Fruit fly (Drosophila melanogaster) whole organism, prepupa: Measurements from ENCODE around the gene FASN1.

Source experiments
- Blimp-1 ChIP-seq: fragments of 200-800 bp; sonication (Bioruptor generic); optimal IDR thresholded peaks from 3 replicates; lab custom pipeline; 2017; ENCODE audit warnings: missing biosample characterization, missing genetic modification characterization, mild to moderate bottlenecking, moderate library complexity, missing genetic modification reagents
- CG10631 ChIP-seq: fragments of 200-800 bp; sonication (Bioruptor generic); optimal IDR thresholded peaks from 2 replicates; lab custom pipeline; 2016; ENCODE audit warnings: missing biosample characterization, missing genetic modification characterization
- CG11294 ChIP-seq: fragments of 200-800 bp; sonication (Bioruptor generic); IDR thresholded peaks from 2 replicates; pipeline ENCODE4 v1.3.6; 2022; ENCODE audit warnings: missing biosample characterization, missing genetic modification characterization
- CG11762 ChIP-seq: fragments of 200-800 bp; sonication (Bioruptor generic); optimal IDR thresholded peaks from 3 replicates; lab custom pipeline; 2016; ENCODE audit warnings: missing biosample characterization, missing genetic modification characterization; ENCODE audit not compliant: insufficient read depth
- CG11902 ChIP-seq: fragments of 200-800 bp; sonication (Bioruptor generic); optimal IDR thresholded peaks from 3 replicates; lab custom pipeline; 2016; ENCODE audit warnings: missing biosample characterization, missing genetic modification characterization
- CG15336 ChIP-seq: fragments of 200-800 bp; sonication (Bioruptor generic); IDR thresholded peaks from 2 replicates; pipeline ENCODE4 v1.3.6; 2022; ENCODE audit warnings: missing biosample characterization, missing genetic modification characterization
- CG1621 ChIP-seq: fragments of 200-800 bp; sonication (Bioruptor generic); optimal IDR thresholded peaks from 3 replicates; lab custom pipeline; 2018; ENCODE audit warnings: missing biosample characterization, mild to moderate bottlenecking, missing genetic modification characterization
- CG16779 ChIP-seq: fragments of 200-800 bp; sonication (Bioruptor generic); optimal IDR thresholded peaks from 3 replicates; lab custom pipeline; 2017; ENCODE audit warnings: missing biosample characterization, mild to moderate bottlenecking, missing genetic modification characterization
- CG3032 ChIP-seq: fragments of 200-800 bp; optimal IDR thresholded peaks from 2 replicates; lab custom pipeline; 2019; ENCODE audit warnings: missing biosample characterization, mild to moderate bottlenecking, missing genetic modification characterization, moderate library complexity
- CG31627 ChIP-seq: fragments of 200-800 bp; sonication (Bioruptor generic); optimal IDR thresholded peaks from 3 replicates; lab custom pipeline; 2016; ENCODE audit warnings: missing biosample characterization, missing genetic modification characterization
- CG32006 ChIP-seq: fragments of 200-800 bp; sonication (Bioruptor generic); optimal IDR thresholded peaks from 3 replicates; lab custom pipeline; 2017; ENCODE audit warnings: missing biosample characterization, mild to moderate bottlenecking, missing genetic modification characterization
- CG34406 ChIP-seq: fragments of 200-800 bp; sonication (Bioruptor generic); optimal IDR thresholded peaks from 3 replicates; lab custom pipeline; 2016; ENCODE audit warnings: missing biosample characterization, missing genetic modification characterization
- CG3919 ChIP-seq: fragments of 200-800 bp; sonication (Bioruptor generic); optimal IDR thresholded peaks from 3 replicates; lab custom pipeline; 2016; ENCODE audit warnings: missing biosample characterization, missing genetic modification characterization
- CG6276 ChIP-seq: fragments of 200-800 bp; sonication (Bioruptor generic); optimal IDR thresholded peaks from 2 replicates; lab custom pipeline; 2017; ENCODE audit warnings: missing biosample characterization, mild to moderate bottlenecking, missing genetic modification characterization
- CG6792 ChIP-seq: fragments of 200-800 bp; sonication (Bioruptor generic); optimal IDR thresholded peaks from 3 replicates; lab custom pipeline; 2016; ENCODE audit warnings: missing biosample characterization, missing genetic modification characterization
- CG6808 ChIP-seq: fragments of 200-800 bp; sonication (Bioruptor generic); optimal IDR thresholded peaks from 3 replicates; lab custom pipeline; 2017; ENCODE audit warnings: missing biosample characterization, missing genetic modification characterization, mild to moderate bottlenecking, moderate library complexity, missing genetic modification reagents
- CG6854 ChIP-seq: fragments of 200-800 bp; sonication (Bioruptor generic); optimal IDR thresholded peaks from 2 replicates; lab custom pipeline; 2017; ENCODE audit warnings: missing biosample characterization, mild to moderate bottlenecking, missing genetic modification characterization
- CG7368 ChIP-seq: fragments of 200-800 bp; sonication (Bioruptor generic); optimal IDR thresholded peaks from 3 replicates; lab custom pipeline; 2016; ENCODE audit warnings: missing biosample characterization, missing genetic modification characterization
- CG8119 ChIP-seq: fragments of 200-800 bp; sonication (Bioruptor generic); IDR thresholded peaks from 3 replicates; pipeline ENCODE4 v1.3.6; 2022; ENCODE audit warnings: missing biosample characterization, missing genetic modification characterization
- CG8319 ChIP-seq: fragments of 200-800 bp; sonication (Bioruptor generic); optimal IDR thresholded peaks from 3 replicates; lab custom pipeline; 2016; ENCODE audit warnings: missing biosample characterization, missing genetic modification characterization
- CG8632 ChIP-seq: fragments of 200-800 bp; sonication (Bioruptor generic); optimal IDR thresholded peaks from 3 replicates; lab custom pipeline; 2016; ENCODE audit warnings: missing biosample characterization, missing genetic modification characterization
- Eip75B ChIP-seq: fragments of 200-800 bp; sonication (Bioruptor generic); optimal IDR thresholded peaks from 3 replicates; lab custom pipeline; 2016; ENCODE audit warnings: missing biosample characterization, missing genetic modification characterization
- Eip78C ChIP-seq: fragments of 200-800 bp; sonication (Bioruptor generic); peaks from one replicate; lab custom pipeline; 2016; ENCODE audit warnings: missing biosample characterization, missing genetic modification characterization
- Eip93F ChIP-seq: fragments of 200-800 bp; sonication (Bioruptor generic); optimal IDR thresholded peaks from 2 replicates; lab custom pipeline; 2016; ENCODE audit warnings: missing biosample characterization, mild to moderate bottlenecking, missing genetic modification characterization
- Ets21C ChIP-seq: fragments of 200-800 bp; sonication (Bioruptor generic); optimal IDR thresholded peaks from 3 replicates; lab custom pipeline; 2016; ENCODE audit warnings: missing biosample characterization, missing genetic modification characterization
- Ets96B ChIP-seq: fragments of 200-800 bp; optimal IDR thresholded peaks from 2 replicates; lab custom pipeline; 2019; ENCODE audit warnings: missing biosample characterization, mild to moderate bottlenecking, missing genetic modification characterization, moderate library complexity
- Gug ChIP-seq: fragments of 200-800 bp; sonication (Bioruptor generic); IDR thresholded peaks from 2 replicates; pipeline ENCODE4 v1.3.6; 2022; ENCODE audit warnings: missing biosample characterization, missing genetic modification characterization
- Hr38 ChIP-seq: sonication (Bioruptor generic); optimal IDR thresholded peaks from 2 replicates; lab custom pipeline; 2016; ENCODE audit warnings: missing biosample characterization, missing genetic modification characterization
- Hr39 ChIP-seq: fragments of 200-800 bp; sonication (Bioruptor generic); optimal IDR thresholded peaks from 2 replicates; lab custom pipeline; 2016; ENCODE audit warnings: missing biosample characterization, missing genetic modification characterization
- Hr4 ChIP-seq: fragments of 200-800 bp; sonication (Bioruptor generic); optimal IDR thresholded peaks from 3 replicates; lab custom pipeline; 2016; ENCODE audit warnings: missing biosample characterization, missing genetic modification characterization
- Lpt ChIP-seq: fragments of 200-800 bp; sonication (Bioruptor generic); optimal IDR thresholded peaks from 3 replicates; lab custom pipeline; 2016; ENCODE audit warnings: missing biosample characterization, missing genetic modification characterization
- OdsH ChIP-seq: fragments of 200-800 bp; sonication (Bioruptor generic); optimal IDR thresholded peaks from 3 replicates; lab custom pipeline; 2016; ENCODE audit warnings: missing biosample characterization, missing genetic modification characterization
- Smox ChIP-seq: fragments of 200-800 bp; sonication (Bioruptor generic); optimal IDR thresholded peaks from 3 replicates; lab custom pipeline; 2016; ENCODE audit warnings: missing biosample characterization, missing genetic modification characterization
- Sox14 ChIP-seq: fragments of 200-800 bp; sonication (Bioruptor generic); optimal IDR thresholded peaks from 3 replicates; lab custom pipeline; 2016; ENCODE audit warnings: missing biosample characterization, missing genetic modification characterization
- Sox15 ChIP-seq: fragments of 200-800 bp; sonication (Bioruptor generic); optimal IDR thresholded peaks from 3 replicates; lab custom pipeline; 2016; ENCODE audit warnings: missing biosample characterization, missing genetic modification characterization
- achi ChIP-seq: fragments of 200-800 bp; sonication (Bioruptor generic); optimal IDR thresholded peaks from 3 replicates; lab custom pipeline; 2016; ENCODE audit warnings: missing biosample characterization, missing genetic modification characterization
- acj6 ChIP-seq: fragments of 200-800 bp; sonication (Bioruptor generic); optimal IDR thresholded peaks from 3 replicates; lab custom pipeline; 2016; ENCODE audit warnings: missing biosample characterization, missing genetic modification characterization
- cyc ChIP-seq: fragments of 200-800 bp; sonication (Bioruptor generic); optimal IDR thresholded peaks from 3 replicates; lab custom pipeline; 2016; ENCODE audit warnings: missing biosample characterization, missing genetic modification characterization
- dac ChIP-seq: fragments of 200-800 bp; sonication (Bioruptor generic); optimal IDR thresholded peaks from 2 replicates; lab custom pipeline; 2017; ENCODE audit warnings: missing biosample characterization, mild to moderate bottlenecking, missing genetic modification characterization
- dsx ChIP-seq: fragments of 200-800 bp; optimal IDR thresholded peaks from 3 replicates; lab custom pipeline; 2019; ENCODE audit warnings: missing biosample characterization, mild to moderate bottlenecking, missing genetic modification characterization, moderate library complexity; ENCODE audit not compliant: poor library complexity, severe bottlenecking
- eg ChIP-seq: fragments of 200-800 bp; sonication (Bioruptor generic); IDR thresholded peaks from 3 replicates; pipeline ENCODE4 v1.3.6; 2022; ENCODE audit warnings: missing biosample characterization, missing genetic modification characterization
- esn ChIP-seq: fragments of 200-800 bp; sonication (Bioruptor generic); optimal IDR thresholded peaks from 2 replicates; lab custom pipeline; 2016; ENCODE audit warnings: missing biosample characterization, mild to moderate bottlenecking, missing genetic modification characterization, moderate library complexity
- fd59A ChIP-seq: fragments of 200-800 bp; sonication (Bioruptor generic); optimal IDR thresholded peaks from 2 replicates; lab custom pipeline; 2017; ENCODE audit warnings: missing biosample characterization, mild to moderate bottlenecking, missing genetic modification characterization, missing genetic modification reagents
- fd85E ChIP-seq: fragments of 200-800 bp; sonication (Bioruptor generic); optimal IDR thresholded peaks from 3 replicates; lab custom pipeline; 2016; ENCODE audit warnings: missing biosample characterization, missing genetic modification characterization
- net ChIP-seq: fragments of 200-800 bp; sonication (Bioruptor generic); optimal IDR thresholded peaks from 3 replicates; lab custom pipeline; 2016; ENCODE audit warnings: missing biosample characterization, missing genetic modification characterization
- pdm3 ChIP-seq: fragments of 200-800 bp; sonication (Bioruptor generic); optimal IDR thresholded peaks from 3 replicates; lab custom pipeline; 2016; ENCODE audit warnings: missing biosample characterization, missing genetic modification characterization
- salr ChIP-seq, 2 experiments: fragments of 200-800 bp; sonication (Bioruptor generic); optimal IDR thresholded peaks; 3 replicates each; lab custom pipeline; 2016 to 2018; ENCODE audit warnings: missing biosample characterization in 2 of 2, missing genetic modification characterization in 2 of 2, mild to moderate bottlenecking in 1 of 2
- spab ChIP-seq: fragments of 200-800 bp; sonication (Bioruptor generic); optimal IDR thresholded peaks from 2 replicates; lab custom pipeline; 2017; ENCODE audit warnings: missing biosample characterization, mild to moderate bottlenecking, missing genetic modification characterization, missing genetic modification reagents
- ss ChIP-seq, 2 experiments: fragments of 200-800 bp; sonication (Bioruptor generic); optimal IDR thresholded peaks; 2 replicates in 1 of 2; 3 replicates in 1 of 2; lab custom pipeline; 2017 to 2018; ENCODE audit warnings: mild to moderate bottlenecking in 2 of 2, missing biosample characterization in 2 of 2, missing genetic modification characterization in 2 of 2, moderate library complexity in 1 of 2
- svp ChIP-seq: fragments of 200-800 bp; sonication (Bioruptor generic); peaks from one replicate; lab custom pipeline; 2016; ENCODE audit warnings: missing biosample characterization, missing genetic modification characterization
- topi ChIP-seq: fragments of 200-800 bp; sonication (Bioruptor generic); optimal IDR thresholded peaks from 3 replicates; lab custom pipeline; 2016; ENCODE audit warnings: missing biosample characterization, missing genetic modification characterization
- vri ChIP-seq: fragments of 200-800 bp; sonication (Bioruptor generic); optimal IDR thresholded peaks from 3 replicates; lab custom pipeline; 2016; ENCODE audit warnings: missing biosample characterization, mild to moderate bottlenecking, missing genetic modification characterization

FASN1 gene

DNA sequence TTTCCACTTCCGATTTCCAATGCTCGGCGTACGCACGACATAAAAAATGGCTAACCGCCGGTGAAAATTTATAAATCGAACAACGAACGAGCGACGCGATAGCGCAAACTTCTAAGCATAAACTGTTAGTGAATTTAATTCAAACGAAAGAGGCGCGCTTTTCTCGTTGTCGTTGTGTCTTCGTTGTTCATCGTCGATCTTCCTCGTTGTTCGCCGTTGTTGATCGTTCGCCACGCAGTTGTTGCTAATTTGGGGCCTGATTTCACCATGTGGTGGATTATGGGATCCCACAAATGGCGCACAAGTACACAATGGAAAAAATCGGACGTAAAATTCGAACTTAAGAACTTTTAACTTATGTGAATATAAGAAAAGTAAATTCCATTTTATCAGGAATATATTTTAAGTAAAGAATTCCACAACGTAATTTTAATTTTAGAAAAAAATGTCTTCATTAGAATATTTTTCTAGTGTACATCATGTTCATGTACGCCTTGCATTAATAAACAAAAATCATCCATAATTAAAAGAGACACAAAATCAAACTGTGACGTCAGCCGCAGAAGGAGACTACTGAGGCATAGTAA lies 30.0 kb downstream of the FASN1 start:
- no peak for TF ChIP-seq CG11762 (GFP tag; lab: Kevin White, UChicago)
- peak; percentile 54 for TF ChIP-seq Lpt (GFP tag; lab: Kevin White, UChicago)
- peak; percentile 42 for TF ChIP-seq acj6
- peak; percentile 13 for TF ChIP-seq CG6808 (GFP tag; lab: Kevin White, UChicago)
- TF ChIP-seq ss (GFP tag; optimal IDR thresholded peaks at IDR 0.05; lab: Kevin White, UChicago), result no peak
- TF ChIP-seq CG32006 (GFP tag; lab: Kevin White, UChicago), result peak; percentile 75
- TF ChIP-seq Hr39 (GFP tag; lab: Kevin White, UChicago), result peak; percentile 34
- TF ChIP-seq fd85E, result no peak
- no peak for TF ChIP-seq spab
- no peak for TF ChIP-seq Eip93F (GFP tag; lab: Kevin White, UChicago)
- no peak for TF ChIP-seq CG6854
- TF ChIP-seq Hr38, result no peak
- peak; percentile 47 for TF ChIP-seq dac
- TF ChIP-seq CG31627 (GFP tag; lab: Kevin White, UChicago), result peak; percentile 30
- peak; percentile 50 for TF ChIP-seq esn (GFP tag; lab: Kevin White, UChicago)
- peak; percentile 58 for TF ChIP-seq pdm3 (GFP tag; lab: Kevin White, UChicago)
- peak; percentile 4 for TF ChIP-seq CG16779
- TF ChIP-seq svp, result peak; percentile 82
- TF ChIP-seq CG8319 (GFP tag; lab: Kevin White, UChicago), result peak; percentile 2
- TF ChIP-seq Eip78C (GFP tag; lab: Kevin White, UChicago), result peak; percentile 89
- TF ChIP-seq vri, result no peak
- TF ChIP-seq CG15336 (GFP tag; lab: Robert Waterston, UW), result peak; percentile 86
- TF ChIP-seq Blimp-1, result no peak
- TF ChIP-seq achi (GFP tag; lab: Kevin White, UChicago), result peak; percentile 59
- TF ChIP-seq fd59A, result no peak
- TF ChIP-seq eg, result peak; percentile 87
- peak; percentile 41 for TF ChIP-seq Eip75B (GFP tag; lab: Kevin White, UChicago)
- TF ChIP-seq CG34406 (GFP tag; lab: Kevin White, UChicago), result peak; percentile 17
- no peak for TF ChIP-seq CG1621 (tag; lab: Kevin White, UChicago)
- peak; percentile 45 for TF ChIP-seq topi
- peak; percentile 64 for TF ChIP-seq OdsH (GFP tag; lab: Kevin White, UChicago)
- TF ChIP-seq Ets96B (tag; lab: Kevin White, UChicago), result no peak
- TF ChIP-seq CG6792 (GFP tag; lab: Kevin White, UChicago), result peak; percentile 47
- TF ChIP-seq CG3032 (tag; lab: Kevin White, UChicago), result peak; percentile 36
- peak; percentile 84 for TF ChIP-seq CG8119
- TF ChIP-seq CG7368 (GFP tag; lab: Kevin White, UChicago), result no peak
- TF ChIP-seq Ets21C (GFP tag; lab: Kevin White, UChicago), result peak; percentile 4
- TF ChIP-seq CG11294 (GFP tag; lab: Robert Waterston, UW), result peak; percentile 72
- TF ChIP-seq cyc (GFP tag; lab: Kevin White, UChicago), result peak; percentile 10
- no peak for TF ChIP-seq Sox15 (GFP tag; lab: Kevin White, UChicago)
- peak; percentile 45 for TF ChIP-seq Sox14 (GFP tag; lab: Kevin White, UChicago)
- peak; percentile 58 for TF ChIP-seq CG3919
- no peak for TF ChIP-seq dsx (GFP tag; lab: Kevin White, UChicago)
- peak; percentile 59 for TF ChIP-seq Gug (GFP tag; lab: Robert Waterston, UW)
- TF ChIP-seq net (GFP tag; lab: Kevin White, UChicago), result peak; percentile 57
- peak; percentile 80 for TF ChIP-seq Hr4 (GFP tag; lab: Kevin White, UChicago)
- no peak for TF ChIP-seq CG8632 (GFP tag; lab: Kevin White, UChicago)
- TF ChIP-seq CG11902 (GFP tag; lab: Kevin White, UChicago), result no peak
- peak; percentile 43 for TF ChIP-seq CG10631
- TF ChIP-seq Smox, result peak; percentile 38
- peak; percentile 56 for TF ChIP-seq CG6276 (GFP tag; lab: Kevin White, UChicago)
- peak in 1 of 2 experiments; percentile 55 for TF ChIP-seq salr (GFP tag; optimal IDR thresholded peaks at IDR 0.05; lab: Kevin White, UChicago)
